Worm (Caenorhabditis elegans): ENCODE results near the gene coa-4.

Gene coa-4

ce11 chrIV:9336538-9337090 is 1.2 kb upstream of the coa-4 start, which contains the start of gene T20D3.5:
TSS of gene T20D3.5 (plus strand) at chrIV:9337040.
- TF ChIP-seq him-1 (tag; optimal IDR thresholded peaks at IDR 0.05) (peak; percentile 45), nhr-27 (tag; optimal IDR thresholded peaks at IDR 0.05) (no peak), zim-3 (tag; optimal IDR thresholded peaks at IDR 0.05) (no peak)

ce11 chrIV:9333007-9333406 is 2.4 kb downstream of the coa-4 start:
- TF ChIP-seq ceh-100 (GFP tag; IDR thresholded peaks at IDR 0.05) (no peak), rpc-1 (optimal IDR thresholded peaks at IDR 0.05) (no peak), rpc-1 (tag; optimal IDR thresholded peaks at IDR 0.05) (no peak), ama-1 (optimal IDR thresholded peaks at IDR 0.05) (no peak), ama-1 (GFP tag; optimal IDR thresholded peaks at IDR 0.05) (peak in 1 of 2 experiments; percentile 30), snpc-4 (GFP tag; optimal IDR thresholded peaks at IDR 0.05) (no peak), snpc-4 (tag; optimal IDR thresholded peaks at IDR 0.05) (peak in 1 of 4 experiments; percentile 36), let-607 (tag; optimal IDR thresholded peaks at IDR 0.05) (peak; percentile 82 to 93), hlh-26 (GFP tag; conservative IDR thresholded peaks at IDR 0.05) (no peak), nhr-80 (tag; optimal IDR thresholded peaks at IDR 0.05) (peak; percentile 96), hrde-1 (tag; optimal IDR thresholded peaks at IDR 0.05; ENCODE audit: borderline replicate concordance) (peak; percentile 54), dox-1 (GFP tag; IDR thresholded peaks at IDR 0.05) (peak; percentile 76), ZK185.1 (tag; optimal IDR thresholded peaks at IDR 0.05; ENCODE audit: poor library complexity, severe bottlenecking) (no peak), attf-5 (GFP tag; optimal IDR thresholded peaks at IDR 0.05) (peak; percentile 49)

- TF ChIP-seq F49E8.2 (tag; optimal IDR thresholded peaks at IDR 0.05; ENCODE audit: insufficient read depth) = no peak
- no peak for TF ChIP-seq attf-3 (GFP tag; conservative IDR thresholded peaks at IDR 0.05)
- no peak for TF ChIP-seq xnd-1 (tag; optimal IDR thresholded peaks at IDR 0.05)
- TF ChIP-seq unc-62 (GFP tag; optimal IDR thresholded peaks at IDR 0.05) = no peak
- no peak for TF ChIP-seq rcor-1 (GFP tag; IDR thresholded peaks at IDR 0.05)
- no peak for TF ChIP-seq dpff-1 (tag; optimal IDR thresholded peaks at IDR 0.05)
- no peak for TF ChIP-seq tbp1 (GFP tag; optimal IDR thresholded peaks at IDR 0.05)
- TF ChIP-seq snpc-4 (GFP tag; optimal IDR thresholded peaks at IDR 0.05) = no peak
- no peak for TF ChIP-seq snpc-4 (tag; optimal IDR thresholded peaks at IDR 0.05)
- no peak for TF ChIP-seq K11D2.4 (GFP tag; IDR thresholded peaks at IDR 0.05)
- TF ChIP-seq ceh-79 (tag; optimal IDR thresholded peaks at IDR 0.05) = no peak
- TF ChIP-seq cebp-1 (GFP tag; IDR thresholded peaks at IDR 0.05) = no peak
- TF ChIP-seq cebp-1 (tag; optimal IDR thresholded peaks at IDR 0.05) = no peak
- TF ChIP-seq mxl-1 (tag; optimal IDR thresholded peaks at IDR 0.05) = no peak
- TF ChIP-seq lag-1 (GFP tag; IDR thresholded peaks at IDR 0.05) = no peak
- TF ChIP-seq repo-1 (tag; optimal IDR thresholded peaks at IDR 0.05) = no peak
- TF ChIP-seq hlh-12 (tag; optimal IDR thresholded peaks at IDR 0.05) = no peak
- TF ChIP-seq attf-5 (GFP tag; optimal IDR thresholded peaks at IDR 0.05) = no peak
- TF ChIP-seq F23B12.7 (tag; optimal IDR thresholded peaks at IDR 0.05; ENCODE audit: insufficient read depth) = no peak
These were observed 4.6 kb downstream of the coa-4 start, which contains the start of gene nspg-7.1 for ce11 chrIV:9330755-9331154. TSS of gene nspg-7.1 (minus strand) at chrIV:9330855.

ce11 chrIV:9327706-9328105 is 7.7 kb downstream of the coa-4 start, which contains the start of gene clec-183:
TSS of gene clec-183 (plus strand) at chrIV:9328006.
- TF ChIP-seq B0261.1 (tag; optimal IDR thresholded peaks at IDR 0.05) (no peak), let-607 (tag; optimal IDR thresholded peaks at IDR 0.05) (no peak), snpc-1.3 (tag; optimal IDR thresholded peaks at IDR 0.05; ENCODE audit: insufficient read depth) (no peak), madf-3 (GFP tag; IDR thresholded peaks at IDR 0.05) (no peak), ztf-22 (GFP tag; optimal IDR thresholded peaks at IDR 0.05) (no peak), ceh-91 (GFP tag; IDR thresholded peaks at IDR 0.05) (no peak), let-526 (GFP tag; IDR thresholded peaks at IDR 0.05) (no peak), dox-1 (GFP tag; IDR thresholded peaks at IDR 0.05) (no peak), B0336.3 (GFP tag; IDR thresholded peaks at IDR 0.05) (no peak)

Measured in whole organism, young adult.